Worm (Caenorhabditis elegans) whole organism, L4/young adult: ENCODE results near the gene msp-36.

ENCODE experiments used
- W03F9.2 ChIP-seq: fragments of 150-350 bp; optimal IDR thresholded peaks from 2 replicates; lab custom pipeline; 2014; ENCODE audit warnings: missing biosample characterization, missing genetic modification characterization
- dao-5 ChIP-seq: sonication (generic microtip); optimal IDR thresholded peaks from 2 replicates; lab custom pipeline; 2016; ENCODE audit warnings: missing genotype, missing genetic modification characterization, moderate library complexity, missing compliant biosample characterization
- him-1 ChIP-seq: sonication (generic microtip); optimal IDR thresholded peaks from 2 replicates; lab custom pipeline; 2016; ENCODE audit warnings: missing genotype, missing genetic modification reagents, missing genetic modification characterization, missing compliant biosample characterization

DNA sequence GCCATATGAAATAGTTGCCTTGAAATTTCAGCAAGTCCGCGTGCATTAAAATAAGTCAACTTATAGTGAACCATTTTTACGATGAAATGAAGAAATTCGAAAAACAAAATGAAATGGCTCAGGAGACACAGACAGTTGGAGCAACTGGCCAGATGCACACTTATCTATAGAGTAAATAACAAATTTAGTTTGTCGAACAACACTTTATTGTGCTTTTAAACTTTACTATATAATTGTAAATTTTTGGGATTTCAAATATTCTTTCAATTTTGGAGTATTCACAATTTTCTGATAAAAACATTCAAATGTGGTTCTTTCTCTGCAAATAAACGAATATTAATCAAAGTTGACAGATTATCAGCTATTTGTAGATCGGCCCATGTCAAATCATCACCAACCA, 44.9 kb downstream of the msp-36 start, which contains the start of gene gst-3:
- no peak for TF ChIP-seq dao-5 (tag; lab: Kevin White, UChicago)
- no peak for TF ChIP-seq him-1 (tag; lab: Kevin White, UChicago)
- TF ChIP-seq W03F9.2 (tag; lab: Kevin White, UChicago) = no peak
